Fruit fly (Drosophila melanogaster): ENCODE results near the gene TM9SF4.

- TF ChIP-seq Snoo (tag; optimal IDR thresholded peaks at IDR 0.05), result no peak
- no peak for TF ChIP-seq gl (tag; optimal IDR thresholded peaks at IDR 0.05)
- TF ChIP-seq CG15710 (tag; optimal IDR thresholded peaks at IDR 0.05), result no peak
- TF ChIP-seq CG32121 (GFP tag; IDR thresholded peaks at IDR 0.05), result no peak
- no peak for TF ChIP-seq CG8159 (tag; optimal IDR thresholded peaks at IDR 0.05)
- no peak for TF ChIP-seq CG34367 (tag; optimal IDR thresholded peaks at IDR 0.05)
- no peak for TF ChIP-seq CG9948 (tag; optimal IDR thresholded peaks at IDR 0.05)
- no peak for TF ChIP-seq CG10348 (GFP tag; IDR thresholded peaks at IDR 0.05)
Observed at dm6 chr2L:13717121-13717520, 29.6 kb upstream of the TM9SF4 start, which contains the start of gene DIP-kappa.

Data from whole organism, pupa.